Fruit fly (Drosophila melanogaster) whole organism, embryonic: ENCODE data around the gene CG7970.

ENCODE experiments used
- ATbp ChIP-seq: fragments of 200-800 bp; sonication (Bioruptor generic); optimal IDR thresholded peaks from 2 replicates; lab custom pipeline; 2017; ENCODE audit warnings: missing biosample characterization, mild to moderate bottlenecking, missing genetic modification characterization, missing genetic modification reagents
- Ada2b ChIP-seq: fragments of 200-800 bp; sonication (Bioruptor generic); IDR thresholded peaks from 2 replicates; pipeline ENCODE4 v1.3.6; 2022; ENCODE audit warnings: missing biosample characterization, missing genetic modification characterization
- Atf-2 ChIP-seq: fragments of 200-800 bp; sonication (Bioruptor generic); optimal IDR thresholded peaks from 2 replicates; lab custom pipeline; 2016; ENCODE audit warnings: missing biosample characterization, missing genetic modification characterization
- Atf3 ChIP-seq: fragments of 200-800 bp; sonication (Bioruptor generic); optimal IDR thresholded peaks from 3 replicates; lab custom pipeline; 2016; ENCODE audit warnings: missing biosample characterization, missing genetic modification characterization
- BEAF-32 ChIP-seq: fragments of 200-800 bp; sonication (Bioruptor generic); optimal IDR thresholded peaks from 3 replicates; lab custom pipeline; 2017; ENCODE audit warnings: missing biosample characterization, missing genetic modification characterization, mild to moderate bottlenecking, moderate library complexity, missing genetic modification reagents
- CG10543 ChIP-seq: fragments of 200-800 bp; sonication (Bioruptor generic); optimal IDR thresholded peaks from 3 replicates; lab custom pipeline; 2017; ENCODE audit warnings: missing biosample characterization, mild to moderate bottlenecking, missing genetic modification characterization, moderate library complexity
- CG11085 ChIP-seq: fragments of 200-800 bp; sonication (Bioruptor generic); IDR thresholded peaks from 2 replicates; pipeline ENCODE4 v1.3.6; 2022; ENCODE audit warnings: missing biosample characterization, missing genetic modification characterization
- CG11696 ChIP-seq: fragments of 200-800 bp; sonication (Bioruptor generic); IDR thresholded peaks from 2 replicates; pipeline ENCODE4 v1.3.6; 2022; ENCODE audit warnings: missing biosample characterization, missing genetic modification characterization
- CG12744 ChIP-seq: fragments of 200-800 bp; sonication (Bioruptor generic); optimal IDR thresholded peaks from 2 replicates; lab custom pipeline; 2016; ENCODE audit warnings: missing biosample characterization, missing genetic modification characterization
- CG15011 ChIP-seq: fragments of 200-800 bp; sonication (Bioruptor generic); optimal IDR thresholded peaks from 3 replicates; lab custom pipeline; 2018; ENCODE audit warnings: missing biosample characterization, mild to moderate bottlenecking, missing genetic modification characterization
- CG15269 ChIP-seq: fragments of 200-800 bp; sonication (Bioruptor generic); optimal IDR thresholded peaks from 2 replicates; lab custom pipeline; 2018; ENCODE audit warnings: missing biosample characterization, mild to moderate bottlenecking, missing genetic modification characterization, moderate library complexity
- CG17385 ChIP-seq: fragments of 200-800 bp; sonication (Bioruptor generic); optimal IDR thresholded peaks from 3 replicates; lab custom pipeline; 2018; ENCODE audit warnings: missing biosample characterization, mild to moderate bottlenecking, missing genetic modification characterization
- CG2116 ChIP-seq: fragments of 200-800 bp; sonication (Bioruptor generic); optimal IDR thresholded peaks from 3 replicates; lab custom pipeline; 2018; ENCODE audit warnings: missing biosample characterization, mild to moderate bottlenecking, missing genetic modification characterization
- CG30403 ChIP-seq: fragments of 200-800 bp; sonication (Bioruptor generic); optimal IDR thresholded peaks from 3 replicates; lab custom pipeline; 2016; ENCODE audit warnings: missing biosample characterization, missing genetic modification characterization
- CG31224 ChIP-seq: fragments of 200-800 bp; sonication (Bioruptor generic); IDR thresholded peaks from 2 replicates; pipeline ENCODE4 v1.3.6; 2022; ENCODE audit warnings: missing biosample characterization, missing genetic modification characterization
- CG32532 ChIP-seq: fragments of 200-800 bp; sonication (Bioruptor generic); IDR thresholded peaks from 2 replicates; pipeline ENCODE4 v1.3.6; 2022; ENCODE audit warnings: missing biosample characterization, missing genetic modification characterization
- CG32767 ChIP-seq: fragments of 200-800 bp; sonication (Bioruptor generic); IDR thresholded peaks from 2 replicates; pipeline ENCODE4 v1.3.6; 2022; ENCODE audit warnings: missing biosample characterization, missing genetic modification characterization
- CG32772 ChIP-seq: fragments of 200-800 bp; sonication (Bioruptor generic); IDR thresholded peaks from 2 replicates; pipeline ENCODE4 v1.3.6; 2022; ENCODE audit warnings: missing biosample characterization, missing genetic modification characterization
- CG3838 ChIP-seq: fragments of 200-800 bp; sonication (Bioruptor generic); optimal IDR thresholded peaks from 3 replicates; lab custom pipeline; 2016; ENCODE audit warnings: missing biosample characterization, missing genetic modification characterization
- CG4328 ChIP-seq: fragments of 200-800 bp; sonication (Bioruptor generic); optimal IDR thresholded peaks from 3 replicates; lab custom pipeline; 2017; ENCODE audit warnings: missing biosample characterization, missing genetic modification reagents, missing genetic modification characterization
- CG6272 ChIP-seq: fragments of 200-800 bp; sonication (Bioruptor generic); IDR thresholded peaks from 2 replicates; pipeline ENCODE4 v1.3.6; 2022; ENCODE audit warnings: missing biosample characterization, missing genetic modification characterization
- CoRest ChIP-seq: fragments of 200-800 bp; sonication (Bioruptor generic); optimal IDR thresholded peaks from 3 replicates; lab custom pipeline; 2018; ENCODE audit warnings: missing biosample characterization, mild to moderate bottlenecking, missing genetic modification characterization, moderate library complexity
- D19A ChIP-seq: fragments of 200-800 bp; optimal IDR thresholded peaks from 3 replicates; lab custom pipeline; 2019; ENCODE audit warnings: missing biosample characterization, mild to moderate bottlenecking, missing genetic modification characterization, moderate library complexity
- Dek ChIP-seq: fragments of 200-800 bp; sonication (Bioruptor generic); optimal IDR thresholded peaks from 3 replicates; lab custom pipeline; 2019; ENCODE audit warnings: missing biosample characterization, mild to moderate bottlenecking, missing genetic modification characterization, moderate library complexity
- ERR ChIP-seq: fragments of 200-800 bp; sonication (Bioruptor generic); optimal IDR thresholded peaks from 2 replicates; lab custom pipeline; 2016; ENCODE audit warnings: missing biosample characterization, missing genetic modification characterization
- Eip74EF ChIP-seq, 2 experiments: fragments of 200-800 bp in 1 of 2; fragments of >200 bp in 1 of 2; sonication (Bioruptor generic) in 1 of 2; optimal IDR thresholded peaks; 2 replicates each; lab custom pipeline; 2017 to 2019; ENCODE audit warnings: missing biosample characterization in 2 of 2, missing genetic modification characterization in 2 of 2, mild to moderate bottlenecking in 1 of 2, moderate library complexity in 1 of 2
- Gug ChIP-seq: fragments of 200-800 bp; sonication (Bioruptor generic); IDR thresholded peaks from 4 replicates; pipeline ENCODE4 v1.3.6; 2022; ENCODE audit warnings: missing biosample characterization, missing genetic modification characterization
- Hr3 ChIP-seq: fragments of 200-800 bp; sonication (Bioruptor generic); optimal IDR thresholded peaks from 3 replicates; lab custom pipeline; 2016; ENCODE audit warnings: missing biosample characterization, missing genetic modification characterization
- Hr51 ChIP-seq, 2 experiments: fragments of 200-800 bp; sonication (Bioruptor generic); optimal IDR thresholded peaks; 2 replicates in 1 of 2; 3 replicates in 1 of 2; lab custom pipeline; 2016 to 2018; ENCODE audit warnings: missing biosample characterization in 2 of 2, missing genetic modification characterization in 2 of 2, mild to moderate bottlenecking in 1 of 2, moderate library complexity in 1 of 2
- MBD-R2 ChIP-seq: fragments of 200-800 bp; sonication (Bioruptor generic); IDR thresholded peaks from 2 replicates; pipeline ENCODE4 v1.3.6; 2022; ENCODE audit warnings: missing biosample characterization, missing genetic modification characterization
- Mad ChIP-seq: fragments of 200-800 bp; sonication (Bioruptor generic); optimal IDR thresholded peaks from 2 replicates; lab custom pipeline; 2016; ENCODE audit warnings: missing biosample characterization, missing genetic modification characterization
- caup ChIP-seq: fragments of 200-800 bp; sonication (Bioruptor generic); optimal IDR thresholded peaks from 3 replicates; lab custom pipeline; 2017; ENCODE audit warnings: missing biosample characterization, mild to moderate bottlenecking, missing genetic modification characterization, moderate library complexity; ENCODE audit not compliant: severe bottlenecking
- esg ChIP-seq: fragments of 200-800 bp; sonication (Bioruptor generic); conservative IDR thresholded peaks from 2 replicates; pipeline ENCODE4 v1.3.6; 2022; ENCODE audit warnings: missing biosample characterization, missing genetic modification characterization
- ewg ChIP-seq: fragments of 200-800 bp; sonication (Bioruptor generic); optimal IDR thresholded peaks from 3 replicates; lab custom pipeline; 2017; ENCODE audit warnings: mild to moderate bottlenecking, missing biosample characterization, missing genetic modification reagents, missing genetic modification characterization
- exex ChIP-seq: fragments of 200-800 bp; sonication (Bioruptor generic); optimal IDR thresholded peaks from 4 replicates; lab custom pipeline; 2018; ENCODE audit warnings: missing biosample characterization, mild to moderate bottlenecking, missing genetic modification characterization, moderate library complexity
- fd96Cb ChIP-seq: fragments of 200-800 bp; sonication (Bioruptor generic); optimal IDR thresholded peaks from 2 replicates; lab custom pipeline; 2018; ENCODE audit warnings: missing biosample characterization, mild to moderate bottlenecking, missing genetic modification characterization, moderate library complexity
- grau ChIP-seq: fragments of 200-800 bp; optimal IDR thresholded peaks from 3 replicates; lab custom pipeline; 2019; ENCODE audit warnings: missing biosample characterization, mild to moderate bottlenecking, missing genetic modification characterization, moderate library complexity
- gro ChIP-seq: fragments of 200-800 bp; sonication (Bioruptor generic); optimal IDR thresholded peaks from 2 replicates; lab custom pipeline; 2016; ENCODE audit warnings: missing biosample characterization, missing genetic modification characterization
- jigr1 ChIP-seq: fragments of 200-800 bp; sonication (Bioruptor generic); IDR thresholded peaks from 3 replicates; pipeline ENCODE4 v1.3.6; 2022; ENCODE audit warnings: missing biosample characterization, missing genetic modification characterization
- kay ChIP-seq: fragments of 200-800 bp; sonication (Bioruptor generic); optimal IDR thresholded peaks from 2 replicates; lab custom pipeline; 2016; ENCODE audit warnings: missing biosample characterization, missing genetic modification characterization
- luna ChIP-seq: fragments of 200-800 bp; sonication (Bioruptor generic); optimal IDR thresholded peaks from 2 replicates; lab custom pipeline; 2016; ENCODE audit warnings: missing biosample characterization, missing genetic modification characterization
- nmo ChIP-seq: fragments of 200-800 bp; sonication (Bioruptor generic); optimal IDR thresholded peaks from 2 replicates; lab custom pipeline; 2018; ENCODE audit warnings: missing biosample characterization, mild to moderate bottlenecking, missing genetic modification characterization, moderate library complexity
- oc ChIP-seq: fragments of 200-800 bp; sonication (Bioruptor generic); optimal IDR thresholded peaks from 2 replicates; lab custom pipeline; 2018; ENCODE audit warnings: missing biosample characterization, mild to moderate bottlenecking, missing genetic modification characterization, moderate library complexity
- org-1 ChIP-seq: fragments of 200-800 bp; sonication (Bioruptor generic); optimal IDR thresholded peaks from 2 replicates; lab custom pipeline; 2017; ENCODE audit warnings: missing biosample characterization, missing genetic modification characterization
- pb ChIP-seq: fragments of 200-800 bp; sonication (Bioruptor generic); optimal IDR thresholded peaks from 3 replicates; lab custom pipeline; 2016; ENCODE audit warnings: missing biosample characterization, missing genetic modification characterization
- pros ChIP-seq: fragments of 200-800 bp; sonication (Bioruptor generic); optimal IDR thresholded peaks from 3 replicates; lab custom pipeline; 2019; ENCODE audit warnings: missing biosample characterization, mild to moderate bottlenecking, missing genetic modification characterization, moderate library complexity
- repo ChIP-seq: fragments of 200-800 bp; sonication (Bioruptor generic); optimal IDR thresholded peaks from 2 replicates; lab custom pipeline; 2016; ENCODE audit warnings: missing biosample characterization, missing genetic modification characterization
- toy ChIP-seq: fragments of 200-800 bp; sonication (Bioruptor generic); IDR thresholded peaks from 2 replicates; pipeline ENCODE4 v1.3.6; 2022; ENCODE audit warnings: missing biosample characterization, missing genetic modification characterization
- tup ChIP-seq: fragments of 200-800 bp; sonication (Bioruptor generic); optimal IDR thresholded peaks from 2 replicates; lab custom pipeline; 2016; ENCODE audit warnings: missing biosample characterization, mild to moderate bottlenecking, missing genetic modification characterization, moderate library complexity
- tx ChIP-seq: fragments of 200-800 bp; sonication (Bioruptor generic); optimal IDR thresholded peaks from 2 replicates; lab custom pipeline; 2016; ENCODE audit warnings: missing biosample characterization, missing genetic modification characterization
- z ChIP-seq: fragments of 200-800 bp; sonication (Bioruptor generic); IDR thresholded peaks from 3 replicates; pipeline ENCODE4 v1.3.6; 2022; ENCODE audit warnings: missing biosample characterization, missing genetic modification characterization

The CG7970 gene

dm6 chr3L:1618116-1618727, 34.3 kb upstream of the CG7970 start, which contains the start of the genes CG13926, ABCB7 and CG33230 (continued):
- TF ChIP-seq pros (no peak), pb (GFP tag; lab: Kevin White, UChicago) (no peak), CG15269 (tag; lab: Kevin White, UChicago) (no peak), CG30403 (GFP tag; lab: Kevin White, UChicago) (peak; percentile 57), Eip74EF (GFP tag; optimal IDR thresholded peaks at IDR 0.05; lab: Kevin White, UChicago) (no peak), CG11696 (GFP tag; lab: Robert Waterston, UW) (no peak), Hr51 (GFP tag; optimal IDR thresholded peaks at IDR 0.05; lab: Kevin White, UChicago) (no peak), toy (no peak), jigr1 (GFP tag; lab: Robert Waterston, UW) (no peak), exex (peak; percentile 39), CG32767 (GFP tag; lab: Robert Waterston, UW) (no peak), CG2116 (GFP tag; lab: Kevin White, UChicago) (peak; percentile 42), CG31224 (no peak), Atf3 (no peak), org-1 (GFP tag; lab: Kevin White, UChicago) (no peak), BEAF-32 (GFP tag; lab: Kevin White, UChicago) (peak; percentile 64), caup (no peak), ATbp (GFP tag; lab: Kevin White, UChicago) (no peak), tup (no peak), Dek (tag; lab: Kevin White, UChicago) (peak; percentile 1), CG10543 (GFP tag; lab: Kevin White, UChicago) (peak; percentile 61), nmo (peak; percentile 56), gro (GFP tag; lab: Kevin White, UChicago) (no peak), luna (GFP tag; lab: Kevin White, UChicago) (no peak), kay (GFP tag; lab: Kevin White, UChicago) (no peak), ERR (GFP tag; lab: Kevin White, UChicago) (no peak), Ada2b (GFP tag; lab: Robert Waterston, UW) (no peak), CG32532 (GFP tag; lab: Robert Waterston, UW) (no peak; the same call in 1 of the 2 replicates), repo (no peak), ewg (GFP tag; lab: Kevin White, UChicago) (no peak), CG17385 (no peak), CG4328 (GFP tag; lab: Kevin White, UChicago) (no peak), Gug (GFP tag; lab: Robert Waterston, UW) (peak; percentile 43; the same call in 1 of the 4 replicates), D19A (tag; lab: Kevin White, UChicago) (no peak), Mad (peak; percentile 9), fd96Cb (tag; lab: Kevin White, UChicago) (no peak), Atf-2 (no peak), CG3838 (no peak), Hr3 (GFP tag; lab: Kevin White, UChicago) (no peak), grau (tag; lab: Kevin White, UChicago) (peak; percentile 37), CG15011 (no peak), esg (GFP tag; lab: Robert Waterston, UW) (no peak), CG12744 (GFP tag; lab: Kevin White, UChicago) (no peak), CG11085 (GFP tag; lab: Robert Waterston, UW) (no peak), oc (tag; lab: Kevin White, UChicago) (no peak), z (GFP tag; lab: Robert Waterston, UW) (no peak), CoRest (tag; lab: Kevin White, UChicago) (peak; percentile 52), MBD-R2 (GFP tag; lab: Robert Waterston, UW) (peak; percentile 84), tx (GFP tag; lab: Kevin White, UChicago) (no peak), CG6272 (GFP tag; lab: Robert Waterston, UW) (no peak), CG32772 (GFP tag; lab: Robert Waterston, UW) (no peak)
